Fruit fly (Drosophila melanogaster) whole organism, adult: ENCODE data around the gene CLIP-190.
A peak's percentile ranks its signal among the peaks of the same experiment; 100 is the strongest.

Source experiments
- CG11617 ChIP-seq: fragments of 200-800 bp; sonication (Bioruptor generic); optimal IDR thresholded peaks from 2 replicates; lab custom pipeline; 2017; ENCODE audit warnings: mild to moderate bottlenecking, missing biosample characterization, missing genetic modification reagents, missing genetic modification characterization
- CG12768 ChIP-seq: fragments of 200-800 bp; sonication (Bioruptor generic); optimal IDR thresholded peaks from 2 replicates; lab custom pipeline; 2017; ENCODE audit warnings: missing biosample characterization, missing genetic modification characterization, mild to moderate bottlenecking, moderate library complexity, missing genetic modification reagents
- CG14711 ChIP-seq: fragments of 200-800 bp; sonication (Bioruptor generic); optimal IDR thresholded peaks from 2 replicates; lab custom pipeline; 2018; ENCODE audit warnings: missing biosample characterization, mild to moderate bottlenecking, missing genetic modification characterization, moderate library complexity
- CG1620 ChIP-seq: fragments of 200-800 bp; sonication (Bioruptor generic); optimal IDR thresholded peaks from 2 replicates; lab custom pipeline; 2016; ENCODE audit warnings: missing biosample characterization, missing genetic modification characterization
- CG33017 ChIP-seq: fragments of 200-800 bp; sonication (Bioruptor generic); optimal IDR thresholded peaks from 2 replicates; lab custom pipeline; 2018; ENCODE audit warnings: missing biosample characterization, mild to moderate bottlenecking, missing genetic modification characterization, moderate library complexity
- CG5204 ChIP-seq: fragments of 200-800 bp; sonication (Bioruptor generic); optimal IDR thresholded peaks from 2 replicates; lab custom pipeline; 2016; ENCODE audit warnings: missing biosample characterization, missing genetic modification characterization
- CG7045 ChIP-seq: fragments of 200-800 bp; sonication (Bioruptor generic); optimal IDR thresholded peaks from 2 replicates; lab custom pipeline; 2017; ENCODE audit warnings: missing biosample characterization, mild to moderate bottlenecking, missing genetic modification characterization
- CG7101 ChIP-seq: fragments of 200-800 bp; sonication (Bioruptor generic); optimal IDR thresholded peaks from 2 replicates; lab custom pipeline; 2018; ENCODE audit warnings: missing biosample characterization, mild to moderate bottlenecking, missing genetic modification characterization, moderate library complexity
- Clk ChIP-seq: fragments of 200-800 bp; sonication (Bioruptor generic); optimal IDR thresholded peaks from 2 replicates; lab custom pipeline; 2017; ENCODE audit warnings: missing biosample characterization, missing genetic modification characterization
- Crg-1 ChIP-seq: fragments of 200-800 bp; sonication (Bioruptor generic); optimal IDR thresholded peaks from 2 replicates; lab custom pipeline; 2016; ENCODE audit warnings: missing biosample characterization, missing genetic modification characterization
- Hr96 ChIP-seq: fragments of 200-800 bp; sonication (Bioruptor generic); optimal IDR thresholded peaks from 2 replicates; lab custom pipeline; 2016; ENCODE audit warnings: missing biosample characterization, missing genetic modification characterization
- Mnt ChIP-seq: fragments of 200-800 bp; sonication (Bioruptor generic); optimal IDR thresholded peaks from 2 replicates; lab custom pipeline; 2016; ENCODE audit warnings: missing biosample characterization, mild to moderate bottlenecking, missing genetic modification characterization
- bab1 ChIP-seq: fragments of 200-800 bp; sonication (Bioruptor generic); optimal IDR thresholded peaks from 3 replicates; lab custom pipeline; 2019; ENCODE audit warnings: missing biosample characterization, mild to moderate bottlenecking, missing genetic modification characterization, moderate library complexity
- cic ChIP-seq: fragments of 200-800 bp; sonication (Bioruptor generic); optimal IDR thresholded peaks from 2 replicates; lab custom pipeline; 2017; ENCODE audit warnings: missing biosample characterization, mild to moderate bottlenecking, missing genetic modification characterization, moderate library complexity
- cnc ChIP-seq, 2 experiments: fragments of >200 bp; optimal IDR thresholded peaks; 2 replicates each; lab custom pipeline; 2017
- kay ChIP-seq: fragments of 200-800 bp; sonication (Bioruptor generic); peaks from one replicate; lab custom pipeline; 2016; ENCODE audit warnings: missing biosample characterization, missing genetic modification characterization, borderline replicate concordance
- ovo ChIP-seq: fragments of 200-800 bp; sonication (Bioruptor generic); optimal IDR thresholded peaks from 2 replicates; lab custom pipeline; 2016; ENCODE audit warnings: missing biosample characterization, missing genetic modification characterization
- pad ChIP-seq: fragments of 200-800 bp; sonication (Bioruptor generic); optimal IDR thresholded peaks from 3 replicates; lab custom pipeline; 2017; ENCODE audit warnings: missing biosample characterization, missing genetic modification characterization, mild to moderate bottlenecking, moderate library complexity, missing genetic modification reagents
- tj ChIP-seq: fragments of 200-800 bp; sonication (Bioruptor generic); optimal IDR thresholded peaks from 3 replicates; lab custom pipeline; 2017; ENCODE audit warnings: missing biosample characterization, mild to moderate bottlenecking, missing genetic modification characterization, moderate library complexity
- toe ChIP-seq: fragments of 200-800 bp; sonication (Bioruptor generic); optimal IDR thresholded peaks from 2 replicates; lab custom pipeline; 2016; ENCODE audit warnings: missing biosample characterization, missing genetic modification characterization

The CLIP-190 gene

DNA sequence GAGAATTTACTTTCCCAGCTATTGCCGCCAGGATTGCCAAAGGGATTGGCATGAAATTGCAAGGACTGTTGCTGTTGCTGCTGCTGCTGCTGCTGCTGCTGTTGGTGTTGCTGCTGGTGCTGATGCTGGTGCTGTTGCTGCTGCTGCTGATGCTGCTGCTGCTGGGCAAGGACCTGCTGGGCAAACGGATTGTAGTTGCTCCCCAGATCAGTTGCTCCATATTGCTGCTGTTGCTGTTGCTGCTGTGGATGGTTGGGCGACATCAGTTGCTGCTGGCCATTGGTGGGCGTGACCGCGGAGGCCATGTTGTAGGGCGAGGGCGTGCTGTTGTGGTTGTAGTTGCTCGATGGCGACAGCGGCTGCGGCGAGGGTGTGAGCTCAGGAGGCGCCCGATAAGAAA is 53.1 kb downstream of the CLIP-190 start:
- no peak for TF ChIP-seq ovo
- TF ChIP-seq Crg-1, result no peak
- TF ChIP-seq CG5204 (GFP tag; lab: Kevin White, UChicago), result no peak
- no peak for TF ChIP-seq CG33017
- no peak for TF ChIP-seq pad (GFP tag; lab: Kevin White, UChicago)
- no peak for TF ChIP-seq cic (GFP tag; lab: Kevin White, UChicago)
- no peak for TF ChIP-seq CG1620
- no peak for TF ChIP-seq Mnt (GFP tag; lab: Kevin White, UChicago)
- TF ChIP-seq CG14711 (tag; lab: Kevin White, UChicago), result no peak
- no peak for TF ChIP-seq bab1
- TF ChIP-seq kay, result no peak
- no peak for TF ChIP-seq toe (GFP tag; lab: Kevin White, UChicago)
- no peak for TF ChIP-seq tj (GFP tag; lab: Kevin White, UChicago)
- no peak for TF ChIP-seq cnc (optimal IDR thresholded peaks at IDR 0.05; lab: Kevin White, UChicago)
- no peak for TF ChIP-seq CG7101
- TF ChIP-seq Clk (GFP tag; lab: Kevin White, UChicago), result no peak
- TF ChIP-seq Hr96 (GFP tag; lab: Kevin White, UChicago), result no peak
- no peak for TF ChIP-seq CG7045 (GFP tag; lab: Kevin White, UChicago)
- no peak for TF ChIP-seq CG12768 (GFP tag; lab: Kevin White, UChicago)
- TF ChIP-seq CG11617 (GFP tag; lab: Kevin White, UChicago), result no peak

- TF ChIP-seq cnc (optimal IDR thresholded peaks at IDR 0.05; lab: Kevin White, UChicago) (no peak), kay (peak; percentile 92)
Measured at dm6 chr2L:17447071-17447470, 62.6 kb downstream of the CLIP-190 start.

DNA sequence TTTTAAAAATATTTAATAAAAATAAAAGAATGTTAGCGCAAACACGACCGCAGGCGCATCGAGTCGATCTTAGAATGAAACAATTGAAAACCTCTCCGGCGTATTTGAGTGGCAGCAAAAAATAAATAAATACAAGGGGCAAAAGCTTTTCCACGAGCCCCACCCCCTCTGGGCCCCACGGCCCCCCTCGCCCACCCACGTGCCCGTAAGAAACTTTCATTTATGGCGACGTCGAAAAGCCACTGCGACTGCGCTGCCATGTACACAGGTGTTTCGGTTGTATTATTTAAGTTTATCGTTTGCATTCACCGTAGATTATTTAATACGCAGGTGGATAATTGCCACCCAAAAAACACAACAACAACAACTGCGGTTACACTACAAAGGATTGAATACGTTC is 63.9 kb downstream of the CLIP-190 start:
- peak; percentile 4 for TF ChIP-seq tj (GFP tag; lab: Kevin White, UChicago)
- no peak for TF ChIP-seq kay
- TF ChIP-seq CG1620, result no peak
- peak; percentile 35 for TF ChIP-seq CG7045 (GFP tag; lab: Kevin White, UChicago)
- peak; percentile 3 for TF ChIP-seq CG7101
- TF ChIP-seq cic (GFP tag; lab: Kevin White, UChicago), result peak; percentile 79
- peak; percentile 3 for TF ChIP-seq pad (GFP tag; lab: Kevin White, UChicago)
- TF ChIP-seq CG12768 (GFP tag; lab: Kevin White, UChicago), result peak; percentile 36
- no peak for TF ChIP-seq Hr96 (GFP tag; lab: Kevin White, UChicago)

dm6 chr2L:17449608-17450504 is 65.4 kb downstream of the CLIP-190 start, which contains the start of gene dl:
Gene dl (minus strand): TSS chr2L:17450364.
- TF ChIP-seq ovo (peak; percentile 56), pad (GFP tag; lab: Kevin White, UChicago) (no peak), CG7101 (no peak), CG11617 (GFP tag; lab: Kevin White, UChicago) (peak; percentile 41), kay (peak; percentile 86), bab1 (no peak), CG14711 (tag; lab: Kevin White, UChicago) (no peak), CG7045 (GFP tag; lab: Kevin White, UChicago) (no peak), CG5204 (GFP tag; lab: Kevin White, UChicago) (no peak), cnc (optimal IDR thresholded peaks at IDR 0.05; lab: Kevin White, UChicago) (no peak), toe (GFP tag; lab: Kevin White, UChicago) (no peak), Mnt (GFP tag; lab: Kevin White, UChicago) (peak; percentile 26), CG12768 (GFP tag; lab: Kevin White, UChicago) (peak; percentile 1), tj (GFP tag; lab: Kevin White, UChicago) (peak; percentile 16), CG33017 (peak; percentile 3), Clk (GFP tag; lab: Kevin White, UChicago) (no peak)

dm6 chr2L:17450505-17451415 is 66.3 kb downstream of the CLIP-190 start:
- peak; percentile 19 for TF ChIP-seq Mnt (GFP tag; lab: Kevin White, UChicago)
- TF ChIP-seq CG1620, result no peak
- peak; percentile 21 for TF ChIP-seq tj (GFP tag; lab: Kevin White, UChicago)
- peak; percentile 30 for TF ChIP-seq pad (GFP tag; lab: Kevin White, UChicago)
- peak; percentile 99 for TF ChIP-seq kay
- TF ChIP-seq Hr96 (GFP tag; lab: Kevin White, UChicago), result peak; percentile 35
- TF ChIP-seq toe (GFP tag; lab: Kevin White, UChicago), result peak; percentile 33
- peak; percentile 75 for TF ChIP-seq CG7101
- TF ChIP-seq bab1, result peak; percentile 40
- peak; percentile 73 for TF ChIP-seq CG7045 (GFP tag; lab: Kevin White, UChicago)
- TF ChIP-seq CG11617 (GFP tag; lab: Kevin White, UChicago), result peak; percentile 75
- TF ChIP-seq CG12768 (GFP tag; lab: Kevin White, UChicago), result peak; percentile 51
- no peak for TF ChIP-seq Clk (GFP tag; lab: Kevin White, UChicago)
- peak; percentile 68 for TF ChIP-seq CG14711 (tag; lab: Kevin White, UChicago)
- TF ChIP-seq ovo, result no peak
- peak; percentile 66 for TF ChIP-seq CG5204 (GFP tag; lab: Kevin White, UChicago)
- TF ChIP-seq CG33017, result peak; percentile 64
- peak; percentile 85 to 87 for TF ChIP-seq cnc (optimal IDR thresholded peaks at IDR 0.05; lab: Kevin White, UChicago)
- peak; percentile 55 for TF ChIP-seq Crg-1
- peak; percentile 98 for TF ChIP-seq cic (GFP tag; lab: Kevin White, UChicago)
